Worm (Caenorhabditis elegans): Measurements from ENCODE around the gene lin-2.

DNA sequence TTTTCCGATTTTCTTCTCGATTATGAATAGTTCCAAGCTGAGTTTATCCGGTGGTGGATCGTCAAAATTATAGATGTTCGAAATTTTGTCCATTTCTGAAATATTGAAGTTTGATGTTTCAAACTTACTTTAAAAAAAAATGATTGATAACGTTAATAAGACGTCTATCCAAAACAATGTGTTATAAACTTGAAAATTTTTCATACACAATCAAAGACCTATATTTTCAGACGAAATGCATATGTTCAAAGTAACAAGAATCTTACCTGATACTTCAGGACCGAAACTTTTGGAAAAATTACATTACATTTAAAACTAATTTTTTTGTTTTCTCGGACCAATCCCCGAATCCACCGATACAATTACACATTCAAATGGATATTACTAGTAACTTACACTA is 22.5 kb downstream of the lin-2 start, which contains the start of gene nekl-3:
- TF ChIP-seq ets-4 (tag; optimal IDR thresholded peaks at IDR 0.05) (no peak), dmd-4 (tag; optimal IDR thresholded peaks at IDR 0.05; ENCODE audit: borderline replicate concordance) (no peak), elt-2 (tag; optimal IDR thresholded peaks at IDR 0.05) (no peak)
